Fruit fly (Drosophila melanogaster): ENCODE measurements around the gene CG46304.
A peak's percentile ranks its signal among the peaks of the same experiment; 100 is the strongest.

DNA sequence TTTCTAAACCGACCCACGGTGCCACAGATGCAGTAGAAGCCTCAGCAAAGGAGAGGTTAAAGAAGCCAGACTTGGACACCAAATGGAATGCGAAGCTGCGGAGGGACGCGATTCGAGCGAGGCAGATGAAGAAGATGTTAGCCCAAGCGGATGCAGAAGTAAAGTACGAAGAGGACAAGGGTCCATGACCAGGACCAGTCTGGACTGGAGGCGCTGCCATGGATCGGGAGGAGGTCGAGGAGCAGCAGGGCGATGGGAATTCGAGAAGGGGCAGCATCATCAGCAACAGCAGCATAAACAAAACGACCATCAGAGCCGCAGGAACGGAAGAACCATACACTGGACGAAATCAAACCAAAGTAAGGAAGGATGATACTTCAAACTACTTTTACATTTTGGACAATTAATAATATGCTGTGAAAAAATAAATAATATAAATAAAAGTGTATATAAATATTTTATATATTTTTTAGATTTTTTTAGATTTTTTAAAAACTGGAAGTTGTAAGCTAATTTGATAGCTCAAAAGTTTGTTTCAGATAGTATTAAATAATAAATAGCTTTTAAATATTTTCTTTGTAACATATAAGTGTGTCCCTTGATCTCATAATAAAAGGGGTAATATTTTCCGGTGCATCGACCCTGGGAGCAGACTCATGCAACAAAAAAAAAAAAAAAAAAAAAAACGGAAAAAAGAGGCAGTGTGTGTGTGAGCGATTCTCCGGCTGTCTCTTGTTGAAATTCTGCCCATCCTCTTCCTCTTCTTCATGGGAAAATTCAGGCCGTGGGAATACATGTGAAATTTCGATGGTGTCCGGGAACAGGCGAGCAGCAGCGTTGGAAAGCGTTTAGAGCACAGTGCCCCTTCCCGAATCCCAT lies 770 bp downstream of the CG46304 start:
- TF ChIP-seq EcR (GFP tag; optimal IDR thresholded peaks at IDR 0.05), result peak; percentile 85
- no peak for TF ChIP-seq CG32121 (GFP tag; IDR thresholded peaks at IDR 0.05)
- TF ChIP-seq CG13204 (GFP tag; optimal IDR thresholded peaks at IDR 0.05), result peak; percentile 68
- peak; percentile 56 for TF ChIP-seq CG8301 (tag; optimal IDR thresholded peaks at IDR 0.05)
- TF ChIP-seq Pif1A (GFP tag; optimal IDR thresholded peaks at IDR 0.05), result peak; percentile 27
- no peak; the same call in 2 of the 3 replicates for TF ChIP-seq CG4496 (GFP tag; IDR thresholded peaks at IDR 0.05)
- TF ChIP-seq CG8159 (tag; optimal IDR thresholded peaks at IDR 0.05), result peak; percentile 96
- no peak for TF ChIP-seq Ets98B (GFP tag; IDR thresholded peaks at IDR 0.05)
- peak; percentile 73 for TF ChIP-seq Snoo (tag; optimal IDR thresholded peaks at IDR 0.05)
- no peak for TF ChIP-seq CG10348 (GFP tag; IDR thresholded peaks at IDR 0.05)
- TF ChIP-seq fd96Ca (GFP tag; IDR thresholded peaks at IDR 0.05), result no peak
- TF ChIP-seq CG12605 (GFP tag; IDR thresholded peaks at IDR 0.05), result no peak; the same call in none of the 2 replicates
